Worm (Caenorhabditis elegans) whole organism, L3 larva: Measurements from ENCODE around the gene xpf-1.

Experiments
- R02D3.7 ChIP-seq: fragments of 150-350 bp; optimal IDR thresholded peaks from 2 replicates; lab custom pipeline; 2014; ENCODE audit warnings: missing biosample characterization, missing genetic modification characterization
- aly-2 ChIP-seq: fragments of 150-350 bp; optimal IDR thresholded peaks from 2 replicates; lab custom pipeline; 2014; ENCODE audit warnings: missing biosample characterization, missing genetic modification characterization
- ceh-9 ChIP-seq: sonication (generic microtip); optimal IDR thresholded peaks from 2 replicates; lab custom pipeline; 2018; ENCODE audit warnings: missing biosample characterization, missing genetic modification characterization
- daf-12 ChIP-seq: fragments of 150-350 bp; optimal IDR thresholded peaks from 2 replicates; lab custom pipeline; 2014; ENCODE audit warnings: missing biosample characterization, missing genetic modification reagents, missing genetic modification characterization
- egl-27 ChIP-seq: sonication (generic microtip); optimal IDR thresholded peaks from 4 replicates; lab custom pipeline; 2017; ENCODE audit warnings: missing biosample characterization, missing genetic modification reagents, missing genetic modification characterization
- egl-5 ChIP-seq: fragments of 150-350 bp; optimal IDR thresholded peaks from 2 replicates; lab custom pipeline; 2017; ENCODE audit warnings: missing biosample characterization, missing genetic modification reagents, missing genetic modification characterization, inconsistent platforms
- elt-1 ChIP-seq: fragments of 150-350 bp; optimal IDR thresholded peaks from 2 replicates; lab custom pipeline; 2014; ENCODE audit warnings: missing biosample characterization, missing genetic modification characterization
- elt-2 ChIP-seq: sonication (generic microtip); optimal IDR thresholded peaks from 2 replicates; lab custom pipeline; 2016; ENCODE audit warnings: missing genetic modification reagents, mild to moderate bottlenecking, missing genetic modification characterization, missing compliant biosample characterization
- elt-3 ChIP-seq, 3 experiments: fragments of 150-350 bp in 1 of 3; sonication (generic microtip) in 2 of 3; optimal IDR thresholded peaks; 2 replicates in 2 of 3; 4 replicates in 1 of 3; lab custom pipeline; 2014 to 2017; ENCODE audit warnings: missing biosample characterization in 3 of 3, missing genetic modification characterization in 3 of 3
- eor-1 ChIP-seq, 2 experiments: fragments of 150-350 bp; optimal IDR thresholded peaks; 2 replicates each; lab custom pipeline; 2014 to 2018; ENCODE audit warnings: missing biosample characterization in 2 of 2, missing genetic modification characterization in 2 of 2
- fkh-10 ChIP-seq: sonication (generic microtip); optimal IDR thresholded peaks from 2 replicates; lab custom pipeline; 2017; ENCODE audit warnings: missing biosample characterization, missing genetic modification reagents, missing genetic modification characterization
- fkh-2 ChIP-seq: fragments of 150-350 bp; optimal IDR thresholded peaks from 2 replicates; lab custom pipeline; 2014; ENCODE audit warnings: missing biosample characterization, missing genetic modification reagents, missing genetic modification characterization
- fos-1 ChIP-seq: fragments of 150-350 bp; optimal IDR thresholded peaks from 2 replicates; lab custom pipeline; 2014; ENCODE audit warnings: missing biosample characterization, missing genetic modification characterization
- jun-1 ChIP-seq: fragments of 150-350 bp; optimal IDR thresholded peaks from 2 replicates; lab custom pipeline; 2014; ENCODE audit warnings: missing biosample characterization, missing genetic modification reagents, missing genetic modification characterization
- lin-15B ChIP-seq: fragments of 150-350 bp; optimal IDR thresholded peaks from 2 replicates; lab custom pipeline; 2014; ENCODE audit warnings: missing biosample characterization, missing genetic modification characterization
- lin-39 ChIP-seq: fragments of 150-350 bp; optimal IDR thresholded peaks from 2 replicates; lab custom pipeline; 2018; ENCODE audit warnings: missing biosample characterization, missing genetic modification reagents, missing genetic modification characterization
- lsy-12 ChIP-seq: sonication (generic microtip); optimal IDR thresholded peaks from 2 replicates; lab custom pipeline; 2016; ENCODE audit warnings: mild to moderate bottlenecking, missing genetic modification characterization, missing compliant biosample characterization
- mdl-1 ChIP-seq: fragments of 150-350 bp; optimal IDR thresholded peaks from 2 replicates; lab custom pipeline; 2014; ENCODE audit warnings: missing biosample characterization, missing genetic modification characterization
- mml-1 ChIP-seq: fragments of 150-350 bp; sonication (generic microtip); optimal IDR thresholded peaks from 3 replicates; lab custom pipeline; 2014; ENCODE audit warnings: missing biosample characterization, missing genetic modification characterization
- nfya-1 ChIP-seq: sonication (generic microtip); optimal IDR thresholded peaks from 2 replicates; lab custom pipeline; 2017; ENCODE audit warnings: missing genetic modification characterization, mild to moderate bottlenecking, missing compliant biosample characterization, antibody characterized with exemption, moderate library complexity; ENCODE audit not compliant: insufficient read depth
- nhr-11 ChIP-seq: fragments of 150-350 bp; optimal IDR thresholded peaks from 2 replicates; lab custom pipeline; 2014; ENCODE audit warnings: missing biosample characterization, missing genetic modification characterization
- nhr-12 ChIP-seq: fragments of 150-350 bp; optimal IDR thresholded peaks from 2 replicates; lab custom pipeline; 2014; ENCODE audit warnings: missing biosample characterization, missing genetic modification characterization
- nhr-23 ChIP-seq: fragments of 150-350 bp; optimal IDR thresholded peaks from 2 replicates; lab custom pipeline; 2014; ENCODE audit warnings: missing biosample characterization, missing genetic modification reagents, missing genetic modification characterization
- nhr-237 ChIP-seq: fragments of 150-350 bp; optimal IDR thresholded peaks from 2 replicates; lab custom pipeline; 2014; ENCODE audit warnings: missing biosample characterization, missing genetic modification characterization
- nhr-25 ChIP-seq: sonication (generic microtip); optimal IDR thresholded peaks from 2 replicates; lab custom pipeline; 2017; ENCODE audit warnings: missing biosample characterization, missing genetic modification characterization
- nhr-28 ChIP-seq: fragments of 150-350 bp; optimal IDR thresholded peaks from 2 replicates; lab custom pipeline; 2014; ENCODE audit warnings: missing biosample characterization, missing genetic modification characterization
- nhr-43 ChIP-seq: sonication (generic microtip); optimal IDR thresholded peaks from 2 replicates; lab custom pipeline; 2016; ENCODE audit warnings: mild to moderate bottlenecking, missing genetic modification characterization, missing compliant biosample characterization; ENCODE audit not compliant: poor library complexity, severe bottlenecking
- nhr-67 ChIP-seq: fragments of 150-350 bp; optimal IDR thresholded peaks from 2 replicates; lab custom pipeline; 2014; ENCODE audit warnings: missing biosample characterization, missing genetic modification characterization
- pha-4 ChIP-seq: fragments of 150-350 bp; optimal IDR thresholded peaks from 2 replicates; lab custom pipeline; 2014; ENCODE audit warnings: missing biosample characterization, missing genetic modification reagents, missing genetic modification characterization
- pqm-1 ChIP-seq: fragments of 150-350 bp; optimal IDR thresholded peaks from 2 replicates; lab custom pipeline; 2017; ENCODE audit warnings: missing biosample characterization, missing genetic modification characterization, inconsistent platforms
- skn-1 ChIP-seq: fragments of 150-350 bp; optimal IDR thresholded peaks from 2 replicates; lab custom pipeline; 2014; ENCODE audit warnings: missing biosample characterization, missing genetic modification characterization
- snpc-4 ChIP-seq: fragments of 150-350 bp; optimal IDR thresholded peaks from 2 replicates; lab custom pipeline; 2014; ENCODE audit warnings: missing biosample characterization, missing genetic modification characterization
- tbx-2 ChIP-seq: sonication (generic microtip); optimal IDR thresholded peaks from 2 replicates; lab custom pipeline; 2016; ENCODE audit warnings: mild to moderate bottlenecking, missing genetic modification characterization, missing compliant biosample characterization
- zag-1 ChIP-seq: fragments of 150-350 bp; optimal IDR thresholded peaks from 2 replicates; lab custom pipeline; 2014; ENCODE audit warnings: missing biosample characterization, missing genetic modification characterization
- ztf-11 ChIP-seq: fragments of 150-350 bp; optimal IDR thresholded peaks from 2 replicates; lab custom pipeline; 2014; ENCODE audit warnings: missing biosample characterization, missing genetic modification characterization

xpf-1 gene

DNA sequence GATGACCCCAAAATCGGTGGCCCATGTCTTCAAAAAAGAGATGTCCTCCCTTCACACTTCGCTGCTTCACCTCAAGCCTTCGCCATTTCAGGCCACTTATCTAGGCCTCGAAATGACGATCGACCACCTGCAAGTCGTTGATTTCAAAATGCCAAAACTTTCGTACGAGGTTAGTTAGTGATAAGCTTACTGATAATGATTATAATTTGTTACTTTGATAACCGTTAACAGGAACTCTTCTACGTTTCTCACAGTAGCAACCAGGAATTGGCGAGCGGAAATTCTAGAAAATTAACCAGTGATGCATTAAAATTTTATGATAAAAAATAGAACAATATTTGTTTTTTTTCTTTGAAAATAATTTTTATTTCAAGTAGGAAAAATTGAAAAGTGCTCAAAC, 49.1 kb upstream of the xpf-1 start:
- TF ChIP-seq pqm-1 (tag; lab: Kevin White, UChicago) (no peak), mdl-1 (no peak), nhr-67 (tag; lab: Kevin White, UChicago) (no peak), elt-2 (tag; lab: Kevin White, UChicago) (peak; percentile 78)
- TF ChIP-seq, all 47 proteins: peak for 1

DNA sequence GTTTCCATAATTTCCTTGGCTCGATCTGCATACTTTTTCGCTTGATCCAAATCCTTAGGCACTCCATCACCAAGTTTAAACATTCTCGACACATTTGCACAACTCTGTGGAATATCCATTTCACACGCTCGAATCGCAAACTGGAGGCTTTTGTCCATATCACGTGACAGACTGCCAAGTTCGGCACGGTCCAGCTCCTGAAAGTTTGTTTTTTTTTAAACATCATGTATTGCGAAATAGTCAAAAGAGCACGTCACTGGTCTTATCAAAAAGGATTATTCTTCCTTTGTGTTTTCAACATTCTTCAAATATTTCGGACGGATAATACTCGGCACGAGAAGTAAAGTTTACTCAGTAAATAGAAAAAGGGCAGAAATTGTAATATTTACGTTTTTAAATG, 46.7 kb upstream of the xpf-1 start:
- TF ChIP-seq egl-27 (tag; lab: Kevin White, UChicago) (no peak), daf-12 (tag; lab: Kevin White, UChicago) (no peak), nfya-1 (no peak), pha-4 (tag; lab: Kevin White, UChicago) (peak; percentile 77), fos-1 (tag; lab: Kevin White, UChicago) (no peak), nhr-67 (tag; lab: Kevin White, UChicago) (no peak), elt-2 (tag; lab: Kevin White, UChicago) (peak; percentile 19), aly-2 (no peak), lin-39 (tag; lab: Kevin White, UChicago) (no peak), nhr-12 (tag; lab: Kevin White, UChicago) (no peak), elt-1 (no peak), jun-1 (tag; lab: Kevin White, UChicago) (peak; percentile 4), tbx-2 (tag; lab: Kevin White, UChicago) (no peak)

DNA sequence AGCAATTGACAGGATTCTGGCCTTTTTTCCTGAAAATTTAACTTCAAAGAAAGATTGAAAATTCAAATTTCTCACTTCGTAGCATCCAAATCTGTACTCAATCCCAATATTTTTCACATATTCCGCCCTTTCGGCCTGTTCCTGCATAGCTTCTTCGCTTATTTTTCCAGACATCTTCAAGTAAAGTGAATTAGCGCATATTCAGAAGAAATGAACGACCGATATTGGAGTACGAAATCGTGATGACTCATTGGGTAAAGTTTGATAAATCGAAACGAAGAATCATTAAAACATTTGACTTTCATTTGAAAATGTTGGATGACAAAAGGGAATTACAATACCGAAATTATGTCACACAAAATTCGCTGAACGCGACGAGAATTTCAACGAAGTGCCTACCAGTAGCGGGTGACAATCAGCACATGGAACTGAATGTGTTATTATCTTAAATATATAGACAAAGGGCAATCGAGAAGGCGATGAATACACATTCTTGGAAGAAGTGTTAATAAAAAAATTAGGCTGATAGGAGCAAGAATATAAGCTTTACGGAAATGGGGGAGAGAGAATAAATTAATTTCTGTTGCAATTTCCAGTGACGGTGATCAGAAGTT, 44.9 kb upstream of the xpf-1 start, which contains the start of gene coa-7:
TSS of gene coa-7 (minus strand) at position 174 of the 614 bp plus-strand sequence.
- TF ChIP-seq aly-2, result peak; percentile 44
- no peak for TF ChIP-seq lin-39 (tag; lab: Kevin White, UChicago)
- peak; percentile 20 for TF ChIP-seq elt-2 (tag; lab: Kevin White, UChicago)
- no peak for TF ChIP-seq mdl-1
- no peak for TF ChIP-seq zag-1 (tag; lab: Kevin White, UChicago)
- peak; percentile 38 for TF ChIP-seq nhr-43 (tag; lab: Kevin White, UChicago)
- no peak for TF ChIP-seq pqm-1 (tag; lab: Kevin White, UChicago)
- no peak for TF ChIP-seq daf-12 (tag; lab: Kevin White, UChicago)
- no peak for TF ChIP-seq eor-1 (tag; optimal IDR thresholded peaks at IDR 0.05; lab: Kevin White, UChicago)
- TF ChIP-seq fkh-2, result no peak
- TF ChIP-seq nhr-237 (tag; lab: Kevin White, UChicago), result no peak
- TF ChIP-seq, all 47 proteins: peak for 3

DNA sequence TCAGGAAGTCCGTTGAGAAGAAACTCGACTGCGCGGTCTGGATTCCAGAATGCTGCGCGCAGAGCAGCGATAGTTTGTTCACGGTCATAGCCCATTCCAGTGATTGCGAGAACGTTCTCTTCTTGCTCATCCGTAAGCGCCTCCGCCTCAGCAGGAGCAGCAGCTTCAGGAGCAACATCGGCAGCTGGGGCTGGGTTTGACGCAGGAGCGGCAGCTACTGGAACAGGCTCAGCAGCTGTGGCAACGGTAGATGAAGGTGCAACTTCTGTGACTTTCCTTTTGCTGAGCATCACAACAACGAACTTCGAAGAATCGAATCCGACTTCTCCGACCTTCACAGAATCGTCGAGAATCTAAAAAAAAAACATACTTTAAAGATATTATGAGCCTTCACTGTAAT, 43.8 kb upstream of the xpf-1 start:
- TF ChIP-seq fkh-10 (GFP tag; lab: Kevin White, UChicago) (no peak), elt-2 (tag; lab: Kevin White, UChicago) (no peak), nhr-11 (no peak), aly-2 (no peak), skn-1 (no peak), fkh-2 (no peak), nhr-28 (tag; lab: Kevin White, UChicago) (no peak), lsy-12 (tag; lab: Kevin White, UChicago) (no peak), nhr-67 (tag; lab: Kevin White, UChicago) (no peak), nhr-237 (tag; lab: Kevin White, UChicago) (no peak), elt-1 (no peak), ztf-11 (tag; lab: Kevin White, UChicago) (no peak), lin-15B (no peak)

DNA sequence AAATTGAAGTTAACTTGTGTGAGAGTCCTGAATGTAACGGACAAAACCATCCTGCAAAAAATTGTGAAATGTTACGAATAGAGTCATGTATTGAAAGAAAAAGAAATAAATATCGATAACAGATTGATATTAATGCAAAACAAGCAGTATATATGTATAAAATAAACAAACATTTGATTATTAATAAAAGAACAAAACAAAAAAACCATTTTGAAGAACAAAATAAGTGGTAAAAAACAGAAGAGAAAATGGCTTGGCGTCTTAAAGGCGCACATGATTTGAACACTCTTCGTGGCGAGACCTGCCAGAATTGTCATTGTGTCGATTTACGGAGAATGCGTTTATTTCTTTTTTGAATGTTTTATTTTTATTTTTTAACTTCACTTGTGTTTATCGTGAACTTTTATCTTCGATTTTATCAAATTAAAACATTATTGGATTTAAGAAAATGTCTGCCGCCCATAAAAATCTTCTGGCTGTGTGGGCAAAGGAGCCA, 43.2 kb upstream of the xpf-1 start, which contains the start of the genes rad-23 and rpn-12:
TSS of gene rad-23 (minus strand) at position 51 of the 496 bp plus-strand sequence.
TSS of gene rpn-12 (plus strand) at position 446 of the 496 bp plus-strand sequence.
- TF ChIP-seq pha-4 (tag; lab: Kevin White, UChicago) (peak; percentile 90), elt-2 (tag; lab: Kevin White, UChicago) (peak; percentile 40), mml-1 (no peak), nhr-25 (tag; lab: Kevin White, UChicago) (peak; percentile 26), R02D3.7 (tag; lab: Kevin White, UChicago) (peak; percentile 87), nhr-12 (tag; lab: Kevin White, UChicago) (no peak), nhr-43 (tag; lab: Kevin White, UChicago) (peak; percentile 28), lin-39 (tag; lab: Kevin White, UChicago) (peak; percentile 69), elt-3 (tag; optimal IDR thresholded peaks at IDR 0.05; lab: Kevin White, UChicago) (no peak), jun-1 (tag; lab: Kevin White, UChicago) (peak; percentile 19), nhr-23 (peak; percentile 78), pqm-1 (tag; lab: Kevin White, UChicago) (no peak), lin-15B (peak; percentile 83), snpc-4 (peak; percentile 40), fos-1 (tag; lab: Kevin White, UChicago) (no peak), skn-1 (peak; percentile 100), daf-12 (tag; lab: Kevin White, UChicago) (no peak), nfya-1 (peak; percentile 83), ceh-9 (tag; lab: Kevin White, UChicago) (no peak), egl-5 (peak; percentile 94)
